Worm (Caenorhabditis elegans) whole organism, early embryonic: ENCODE data around the gene F46C5.2.
A peak's percentile ranks its signal among the peaks of the same experiment; 100 is the strongest.

ENCODE experiments used
- B0310.2 ChIP-seq: sonication (generic microtip); optimal IDR thresholded peaks from 2 replicates; lab custom pipeline; 2016; ENCODE audit warnings: mild to moderate bottlenecking, missing genetic modification characterization, missing compliant biosample characterization
- F13C5.2 ChIP-seq: sonication (generic microtip); optimal IDR thresholded peaks from 2 replicates; lab custom pipeline; 2017; ENCODE audit warnings: mild to moderate bottlenecking, missing genetic modification characterization, inconsistent platforms, missing compliant biosample characterization
- aly-1 ChIP-seq: sonication (generic microtip); optimal IDR thresholded peaks from 2 replicates; lab custom pipeline; 2016; ENCODE audit warnings: missing genetic modification characterization, missing compliant biosample characterization
- ama-1 ChIP-seq: fragments of 150-350 bp; optimal IDR thresholded peaks from 2 replicates; lab custom pipeline; 2014
- ceh-36 ChIP-seq: sonication (generic microtip); optimal IDR thresholded peaks from 2 replicates; lab custom pipeline; 2016; ENCODE audit warnings: missing genetic modification characterization, inconsistent platforms, missing compliant biosample characterization
- ets-7 ChIP-seq: sonication (generic microtip); optimal IDR thresholded peaks from 2 replicates; lab custom pipeline; 2016; ENCODE audit warnings: missing genotype, missing genetic modification characterization, missing compliant biosample characterization
- flt-1 ChIP-seq: fragments of 200-800 bp; sonication (Bioruptor generic); IDR thresholded peaks from 2 replicates; pipeline ENCODE4 v1.3.6; 2022; ENCODE audit warnings: missing genetic modification characterization, missing compliant biosample characterization
- hmbx-1 ChIP-seq: sonication (generic microtip); optimal IDR thresholded peaks from 2 replicates; lab custom pipeline; 2016; ENCODE audit warnings: mild to moderate bottlenecking, missing genetic modification characterization, missing compliant biosample characterization
- hnd-1 ChIP-seq: sonication (generic microtip); optimal IDR thresholded peaks from 2 replicates; lab custom pipeline; 2016; ENCODE audit warnings: missing genetic modification characterization, missing compliant biosample characterization
- pes-1 ChIP-seq: fragments of 200-800 bp; sonication (Bioruptor generic); IDR thresholded peaks from 2 replicates; pipeline ENCODE4 v1.3.6; 2022; ENCODE audit warnings: missing genetic modification reagents, missing genetic modification characterization, missing compliant biosample characterization
- scrt-1 ChIP-seq: fragments of 200-800 bp; sonication (Bioruptor generic); IDR thresholded peaks from 2 replicates; pipeline ENCODE4 v1.3.6; 2022; ENCODE audit warnings: missing genetic modification characterization, missing compliant biosample characterization
- tbx-11 ChIP-seq: fragments of 200-800 bp; sonication (Bioruptor generic); IDR thresholded peaks from 2 replicates; pipeline ENCODE4 v1.3.6; 2022; ENCODE audit warnings: missing genetic modification characterization, missing compliant biosample characterization
- tbx-37 ChIP-seq: fragments of 200-800 bp; sonication (Bioruptor generic); conservative IDR thresholded peaks from 2 replicates; pipeline ENCODE4 v1.3.6; 2022; ENCODE audit warnings: missing genetic modification reagents, missing genetic modification characterization, missing compliant biosample characterization
- tra-4 ChIP-seq: sonication (generic microtip); optimal IDR thresholded peaks from 2 replicates; lab custom pipeline; 2017; ENCODE audit warnings: missing genetic modification characterization, missing compliant biosample characterization

- TF ChIP-seq flt-1 (GFP tag; lab: Robert Waterston, UW) (no peak), tbx-37 (GFP tag; lab: Robert Waterston, UW) (no peak), ama-1 (lab: Kevin White, UChicago) (peak; percentile 50), tbx-11 (GFP tag; lab: Robert Waterston, UW) (no peak), tra-4 (tag; lab: Kevin White, UChicago) (no peak), hnd-1 (tag; lab: Kevin White, UChicago) (peak; percentile 19), pes-1 (GFP tag; lab: Robert Waterston, UW) (no peak), F13C5.2 (tag; lab: Kevin White, UChicago) (no peak), ceh-36 (no peak), hmbx-1 (tag; lab: Kevin White, UChicago) (no peak), aly-1 (tag; lab: Kevin White, UChicago) (peak; percentile 31), scrt-1 (GFP tag; lab: Robert Waterston, UW) (no peak), ets-7 (no peak), B0310.2 (tag; lab: Kevin White, UChicago) (peak; percentile 48)
Observed at ce11 chrII:8789828-8790558, 39.1 kb downstream of the F46C5.2 start, which contains the start of gene F07H5.13.
